Worm (Caenorhabditis elegans) whole organism, L1 larva: Measurements from ENCODE around the gene pmp-3.
A peak's percentile ranks its signal among the peaks of the same experiment; 100 is the strongest.

Experiments used
- C16A3.4 ChIP-seq: fragments of 150-350 bp; optimal IDR thresholded peaks from 2 replicates; lab custom pipeline; 2014; ENCODE audit warnings: missing biosample characterization, missing genetic modification characterization
- aha-1 ChIP-seq: fragments of 150-350 bp; optimal IDR thresholded peaks from 2 replicates; lab custom pipeline; 2014; ENCODE audit warnings: missing biosample characterization, missing genetic modification characterization
- alr-1 ChIP-seq: fragments of 200-800 bp; sonication (Bioruptor generic); optimal IDR thresholded peaks from 2 replicates; lab custom pipeline; 2018; ENCODE audit warnings: borderline replicate concordance, mild to moderate bottlenecking, missing genetic modification characterization, missing compliant biosample characterization
- aly-2 ChIP-seq: fragments of 150-350 bp; optimal IDR thresholded peaks from 2 replicates; lab custom pipeline; 2014; ENCODE audit warnings: missing biosample characterization, missing genetic modification characterization
- ama-1 ChIP-seq: fragments of 150-350 bp; optimal IDR thresholded peaks from 2 replicates; lab custom pipeline; 2014
- blmp-1 ChIP-seq: fragments of 150-350 bp; optimal IDR thresholded peaks from 2 replicates; lab custom pipeline; 2014; ENCODE audit warnings: missing biosample characterization, missing genetic modification characterization
- ceh-63 ChIP-seq: fragments of 200-800 bp; sonication (Bioruptor generic); optimal IDR thresholded peaks from 2 replicates; lab custom pipeline; 2018; ENCODE audit warnings: mild to moderate bottlenecking, missing genetic modification characterization, missing compliant biosample characterization
- ceh-88 ChIP-seq: fragments of 200-800 bp; sonication (Bioruptor generic); IDR thresholded peaks from 2 replicates; pipeline ENCODE4 v1.3.6; 2022; ENCODE audit warnings: missing genetic modification characterization, missing compliant biosample characterization
- ceh-90 ChIP-seq: sonication (generic microtip); optimal IDR thresholded peaks from 2 replicates; lab custom pipeline; 2016; ENCODE audit warnings: missing genetic modification characterization, missing compliant biosample characterization
- ces-1 ChIP-seq: fragments of 150-350 bp; optimal IDR thresholded peaks from 2 replicates; lab custom pipeline; 2014; ENCODE audit warnings: missing biosample characterization, missing genetic modification reagents, missing genetic modification characterization
- efl-1 ChIP-seq, 4 experiments: fragments of 150-350 bp; optimal IDR thresholded peaks in 3 of 4; peaks in 1 of 4; 1 replicate in 1 of 4; 2 replicates in 3 of 4; lab custom pipeline; 2014; ENCODE audit warnings: missing biosample characterization in 2 of 4, missing genetic modification characterization in 2 of 4, missing genetic modification reagents in 2 of 4
- egl-13 ChIP-seq: sonication (generic microtip); optimal IDR thresholded peaks from 2 replicates; lab custom pipeline; 2016; ENCODE audit warnings: missing genotype, missing genetic modification reagents, missing genetic modification characterization, missing compliant biosample characterization
- egl-27 ChIP-seq, 2 experiments: fragments of 150-350 bp in 1 of 2; sonication (generic microtip); optimal IDR thresholded peaks; 3 replicates each; lab custom pipeline; 2017 to 2018; ENCODE audit warnings: missing biosample characterization in 2 of 2, missing genetic modification characterization in 2 of 2, missing genetic modification reagents in 2 of 2
- elt-2 ChIP-seq: sonication (generic microtip); optimal IDR thresholded peaks from 2 replicates; lab custom pipeline; 2016; ENCODE audit warnings: missing genetic modification characterization, mild to moderate bottlenecking, inconsistent platforms, missing compliant biosample characterization, missing genetic modification reagents
- ets-5 ChIP-seq: fragments of 200-800 bp; sonication (Bioruptor generic); IDR thresholded peaks from 2 replicates; pipeline ENCODE4 v1.3.6; 2022; ENCODE audit warnings: missing genetic modification characterization, missing compliant biosample characterization
- fkh-8 ChIP-seq: sonication (generic microtip); optimal IDR thresholded peaks from 2 replicates; lab custom pipeline; 2016; ENCODE audit warnings: mild to moderate bottlenecking, missing genetic modification characterization, missing compliant biosample characterization
- grh-1 ChIP-seq: fragments of 200-800 bp; sonication (Bioruptor generic); IDR thresholded peaks from 2 replicates; pipeline ENCODE4 v1.3.6; 2022; ENCODE audit warnings: missing genetic modification reagents, missing genetic modification characterization, missing compliant biosample characterization
- hlh-17 ChIP-seq: fragments of 200-800 bp; sonication (Bioruptor generic); optimal IDR thresholded peaks from 2 replicates; lab custom pipeline; 2018; ENCODE audit warnings: missing genetic modification characterization, mild to moderate bottlenecking, missing compliant biosample characterization, moderate library complexity, borderline replicate concordance
- hpl-2 ChIP-seq: fragments of 150-350 bp; optimal IDR thresholded peaks from 2 replicates; lab custom pipeline; 2014; ENCODE audit warnings: missing biosample characterization, missing genetic modification reagents, missing genetic modification characterization
- jun-1 ChIP-seq: fragments of 150-350 bp; optimal IDR thresholded peaks from 2 replicates; lab custom pipeline; 2014; ENCODE audit warnings: missing biosample characterization, missing genetic modification reagents, missing genetic modification characterization
- lin-13 ChIP-seq: fragments of 150-350 bp; optimal IDR thresholded peaks from 2 replicates; lab custom pipeline; 2014; ENCODE audit warnings: missing biosample characterization, missing genetic modification reagents, missing genetic modification characterization
- lin-14 ChIP-seq: fragments of 200-800 bp; sonication (Bioruptor generic); optimal IDR thresholded peaks from 2 replicates; lab custom pipeline; 2018; ENCODE audit warnings: mild to moderate bottlenecking, missing genetic modification characterization, moderate library complexity, missing compliant biosample characterization
- lin-35 ChIP-seq, 2 experiments: fragments of 150-350 bp; optimal IDR thresholded peaks; 2 replicates each; lab custom pipeline; 2014; ENCODE audit warnings: missing biosample characterization in 2 of 2, missing genetic modification characterization in 2 of 2, missing genetic modification reagents in 2 of 2
- lin-39 ChIP-seq: fragments of 150-350 bp; optimal IDR thresholded peaks from 2 replicates; lab custom pipeline; 2014; ENCODE audit warnings: missing biosample characterization, missing genetic modification reagents, missing genetic modification characterization
- lir-3 ChIP-seq: sonication (generic microtip); optimal IDR thresholded peaks from 2 replicates; lab custom pipeline; 2016; ENCODE audit warnings: mild to moderate bottlenecking, missing genetic modification characterization, moderate library complexity, missing compliant biosample characterization; ENCODE audit not compliant: poor library complexity
- lsy-2 ChIP-seq, 2 experiments: fragments of 150-350 bp; optimal IDR thresholded peaks; 2 replicates each; lab custom pipeline; 2014; ENCODE audit warnings: missing biosample characterization in 2 of 2, missing genetic modification characterization in 2 of 2
- mab-9 ChIP-seq: fragments of 200-800 bp; sonication (Bioruptor generic); IDR thresholded peaks from 2 replicates; pipeline ENCODE4 v1.3.6; 2022; ENCODE audit warnings: missing genetic modification reagents, missing genetic modification characterization, missing compliant biosample characterization
- mdl-1 ChIP-seq, 2 experiments: fragments of 150-350 bp; optimal IDR thresholded peaks; 2 replicates each; lab custom pipeline; 2014 to 2017; ENCODE audit warnings: missing biosample characterization in 2 of 2, missing genetic modification characterization in 2 of 2, inconsistent platforms in 1 of 2
- nhr-11 ChIP-seq: fragments of 150-350 bp; optimal IDR thresholded peaks from 2 replicates; lab custom pipeline; 2014; ENCODE audit warnings: missing biosample characterization, missing genetic modification characterization
- nhr-12 ChIP-seq: sonication (generic microtip); optimal IDR thresholded peaks from 2 replicates; lab custom pipeline; 2017; ENCODE audit warnings: missing biosample characterization, missing genetic modification characterization
- nhr-19 ChIP-seq: fragments of 200-800 bp; sonication (Bioruptor generic); conservative IDR thresholded peaks from 2 replicates; pipeline ENCODE4 v1.3.6; 2022; ENCODE audit warnings: missing genetic modification characterization, missing compliant biosample characterization
- nhr-20 ChIP-seq: sonication (generic microtip); optimal IDR thresholded peaks from 2 replicates; lab custom pipeline; 2016; ENCODE audit warnings: mild to moderate bottlenecking, missing genetic modification characterization, missing compliant biosample characterization
- nhr-28 ChIP-seq: fragments of 150-350 bp; optimal IDR thresholded peaks from 2 replicates; lab custom pipeline; 2014; ENCODE audit warnings: missing biosample characterization, missing genetic modification characterization
- nhr-77 ChIP-seq: fragments of 150-350 bp; optimal IDR thresholded peaks from 2 replicates; lab custom pipeline; 2014; ENCODE audit warnings: missing biosample characterization, missing genetic modification characterization
- nhr-84 ChIP-seq: sonication (generic microtip); optimal IDR thresholded peaks from 2 replicates; lab custom pipeline; 2017; ENCODE audit warnings: missing biosample characterization, missing genetic modification characterization
- nhr-85 ChIP-seq: sonication (generic microtip); peaks from one replicate; lab custom pipeline; 2016; ENCODE audit warnings: missing genetic modification characterization, inconsistent platforms, missing compliant biosample characterization
- pag-3 ChIP-seq: sonication (generic microtip); optimal IDR thresholded peaks from 2 replicates; lab custom pipeline; 2017; ENCODE audit warnings: missing genetic modification characterization, mild to moderate bottlenecking, missing compliant biosample characterization, antibody characterized with exemption, borderline replicate concordance; ENCODE audit not compliant: insufficient read depth
- rnt-1 ChIP-seq: sonication (generic microtip); optimal IDR thresholded peaks from 2 replicates; lab custom pipeline; 2016; ENCODE audit warnings: mild to moderate bottlenecking, missing genetic modification characterization, moderate library complexity, missing compliant biosample characterization
- skn-1 ChIP-seq: fragments of 150-350 bp; optimal IDR thresholded peaks from 2 replicates; lab custom pipeline; 2014; ENCODE audit warnings: missing biosample characterization, missing genetic modification characterization
- snpc-4 ChIP-seq: fragments of 150-350 bp; optimal IDR thresholded peaks from 2 replicates; lab custom pipeline; 2014; ENCODE audit warnings: missing biosample characterization, missing genetic modification characterization
- sptf-1 ChIP-seq: fragments of 150-350 bp; optimal IDR thresholded peaks from 2 replicates; lab custom pipeline; 2014; ENCODE audit warnings: missing biosample characterization, missing genetic modification characterization
- sup-37 ChIP-seq: fragments of 200-800 bp; sonication (Bioruptor generic); optimal IDR thresholded peaks from 2 replicates; lab custom pipeline; 2018; ENCODE audit warnings: mild to moderate bottlenecking, missing genetic modification characterization, missing compliant biosample characterization
- tbx-2 ChIP-seq: sonication (generic microtip); optimal IDR thresholded peaks from 2 replicates; lab custom pipeline; 2016; ENCODE audit warnings: missing genetic modification characterization, missing compliant biosample characterization
- tlp-1 ChIP-seq: fragments of 150-350 bp; optimal IDR thresholded peaks from 2 replicates; lab custom pipeline; 2014; ENCODE audit warnings: missing biosample characterization, missing genetic modification characterization
- unc-130 ChIP-seq: fragments of 150-350 bp; optimal IDR thresholded peaks from 2 replicates; lab custom pipeline; 2017; ENCODE audit warnings: missing biosample characterization, missing genetic modification characterization, inconsistent platforms
- unc-62 ChIP-seq: fragments of 150-350 bp; optimal IDR thresholded peaks from 2 replicates; lab custom pipeline; 2014; ENCODE audit warnings: missing biosample characterization, missing genetic modification reagents, missing genetic modification characterization
- unc-98 ChIP-seq: fragments of 200-800 bp; sonication (Bioruptor generic); IDR thresholded peaks from 2 replicates; pipeline ENCODE4 v1.3.6; 2022; ENCODE audit warnings: missing genetic modification characterization, missing compliant biosample characterization
- xbp-1 ChIP-seq: sonication (generic microtip); optimal IDR thresholded peaks from 2 replicates; lab custom pipeline; 2016; ENCODE audit warnings: missing genetic modification characterization, missing compliant biosample characterization
- zip-4 ChIP-seq: fragments of 200-800 bp; sonication (Bioruptor generic); optimal IDR thresholded peaks from 2 replicates; lab custom pipeline; 2018; ENCODE audit warnings: mild to moderate bottlenecking, missing genetic modification characterization, moderate library complexity, missing compliant biosample characterization
- ztf-11 ChIP-seq, 2 experiments: sonication (generic microtip); optimal IDR thresholded peaks; 2 replicates each; lab custom pipeline; 2016 to 2017; ENCODE audit warnings: missing genetic modification characterization in 2 of 2, missing biosample characterization in 1 of 2, missing compliant biosample characterization in 1 of 2
- ztf-4 ChIP-seq: fragments of 150-350 bp; optimal IDR thresholded peaks from 2 replicates; lab custom pipeline; 2014; ENCODE audit warnings: missing biosample characterization, missing genetic modification characterization

The pmp-3 gene

ce11 chrV:14686231-14687105, 39.9 kb downstream of the pmp-3 start:
- TF ChIP-seq unc-98 (GFP tag; lab: Robert Waterston, UW): no peak
- TF ChIP-seq hpl-2 (GFP tag; lab: Kevin White, UChicago): no peak
- peak; percentile 26 for TF ChIP-seq rnt-1 (tag; lab: Kevin White, UChicago)
- no peak for TF ChIP-seq nhr-19 (GFP tag; lab: Robert Waterston, UW)
- TF ChIP-seq alr-1: peak; percentile 100
- TF ChIP-seq egl-27 (tag; optimal IDR thresholded peaks at IDR 0.05; lab: Kevin White, UChicago): no peak
- TF ChIP-seq mab-9 (GFP tag; lab: Robert Waterston, UW): no peak
- no peak for TF ChIP-seq tlp-1 (tag; lab: Kevin White, UChicago)
- no peak for TF ChIP-seq efl-1 (optimal IDR thresholded peaks at IDR 0.05; lab: Kevin White, UChicago)
- TF ChIP-seq efl-1 (GFP tag; optimal IDR thresholded peaks at IDR 0.05 in 1 of 2; lab: Kevin White, UChicago): peak in 1 of 2 experiments; percentile 11
- no peak for TF ChIP-seq fkh-8 (tag; lab: Kevin White, UChicago)
- TF ChIP-seq egl-13 (tag; lab: Kevin White, UChicago): no peak
- peak; percentile 50 for TF ChIP-seq ceh-63 (GFP tag; lab: Kevin White, UChicago)
- no peak for TF ChIP-seq lir-3 (tag; lab: Kevin White, UChicago)
- TF ChIP-seq lin-14: peak; percentile 5
- no peak for TF ChIP-seq aly-2 (tag; lab: Kevin White, UChicago)
- TF ChIP-seq xbp-1 (tag; lab: Kevin White, UChicago): no peak
- no peak for TF ChIP-seq zip-4 (GFP tag; lab: Kevin White, UChicago)
- no peak for TF ChIP-seq sup-37 (GFP tag; lab: Kevin White, UChicago)
- TF ChIP-seq nhr-20 (tag; lab: Kevin White, UChicago): no peak
- no peak for TF ChIP-seq blmp-1 (tag; lab: Kevin White, UChicago)
- no peak for TF ChIP-seq lin-13 (GFP tag; lab: Kevin White, UChicago)
- TF ChIP-seq nhr-12 (tag; lab: Kevin White, UChicago): no peak
- TF ChIP-seq lin-39 (tag; lab: Kevin White, UChicago): no peak
- no peak for TF ChIP-seq grh-1 (GFP tag; lab: Robert Waterston, UW)
- no peak for TF ChIP-seq lin-35 (GFP tag; optimal IDR thresholded peaks at IDR 0.05; lab: Kevin White, UChicago)
- TF ChIP-seq ama-1 (lab: Kevin White, UChicago): peak; percentile 85
- TF ChIP-seq ces-1 (GFP tag; lab: Kevin White, UChicago): no peak
- no peak for TF ChIP-seq ceh-88 (GFP tag; lab: Robert Waterston, UW)
- TF ChIP-seq snpc-4 (tag; lab: Kevin White, UChicago): no peak
- TF ChIP-seq C16A3.4: no peak
- no peak for TF ChIP-seq mdl-1 (tag; optimal IDR thresholded peaks at IDR 0.05; lab: Kevin White, UChicago)
- TF ChIP-seq lsy-2 (tag; optimal IDR thresholded peaks at IDR 0.05; lab: Kevin White, UChicago): no peak
- peak; percentile 18 for TF ChIP-seq ztf-4
- TF ChIP-seq unc-62 (GFP tag; lab: Kevin White, UChicago): no peak
- no peak for TF ChIP-seq aha-1 (tag; lab: Kevin White, UChicago)
- peak; percentile 50 for TF ChIP-seq nhr-85
- TF ChIP-seq elt-2 (tag; lab: Kevin White, UChicago): peak; percentile 3
- TF ChIP-seq nhr-11 (tag; lab: Kevin White, UChicago): no peak
- TF ChIP-seq pag-3 (tag; lab: Kevin White, UChicago): no peak
- TF ChIP-seq nhr-77: no peak
- TF ChIP-seq skn-1 (tag; lab: Kevin White, UChicago): peak; percentile 20
- TF ChIP-seq nhr-28 (tag; lab: Kevin White, UChicago): no peak
- TF ChIP-seq jun-1 (tag; lab: Kevin White, UChicago): no peak
- TF ChIP-seq unc-130 (tag; lab: Kevin White, UChicago): no peak
- TF ChIP-seq tbx-2: no peak
- TF ChIP-seq hlh-17 (GFP tag; lab: Kevin White, UChicago): no peak
- no peak for TF ChIP-seq sptf-1 (tag; lab: Kevin White, UChicago)
- peak; percentile 70 for TF ChIP-seq nhr-84
- TF ChIP-seq ztf-11 (tag; optimal IDR thresholded peaks at IDR 0.05; lab: Kevin White, UChicago): peak in 1 of 2 experiments; percentile 18
- no peak for TF ChIP-seq ceh-90 (tag; lab: Kevin White, UChicago)
- TF ChIP-seq ets-5 (GFP tag; lab: Robert Waterston, UW): no peak
